Worm (Caenorhabditis elegans) whole organism, young adult: ENCODE results near the gene str-85.

Source experiments
- ZK185.1 ChIP-seq: sonication (generic microtip); optimal IDR thresholded peaks from 2 replicates; lab custom pipeline; 2016; ENCODE audit warnings: mild to moderate bottlenecking, missing genetic modification characterization, missing compliant biosample characterization; ENCODE audit not compliant: poor library complexity, severe bottlenecking
- hmg-20 ChIP-seq: fragments of 200-800 bp; sonication (Bioruptor generic); IDR thresholded peaks from 2 replicates; pipeline ENCODE4 v1.3.6; 2022; ENCODE audit warnings: missing genetic modification reagents, missing genetic modification characterization, missing compliant biosample characterization
- let-607 ChIP-seq, 2 experiments: fragments of 200-800 bp in 1 of 2; sonication (Bioruptor generic) in 1 of 2; sonication (generic microtip) in 1 of 2; optimal IDR thresholded peaks; 2 replicates each; lab custom pipeline; 2016 to 2018; ENCODE audit warnings: mild to moderate bottlenecking in 2 of 2, missing compliant biosample characterization in 2 of 2, missing genetic modification characterization in 2 of 2, moderate library complexity in 2 of 2, missing genotype in 1 of 2
- lin-35 ChIP-seq, 3 experiments: fragments of 150-350 bp in 2 of 3; sonication (generic microtip) in 1 of 3; optimal IDR thresholded peaks; 2 replicates each; lab custom pipeline; 2014 to 2018; ENCODE audit warnings: missing biosample characterization in 3 of 3, missing genetic modification characterization in 3 of 3, missing genetic modification reagents in 3 of 3
- lsy-27 ChIP-seq: sonication (generic microtip); optimal IDR thresholded peaks from 2 replicates; lab custom pipeline; 2017; ENCODE audit warnings: missing genetic modification characterization, mild to moderate bottlenecking, missing compliant biosample characterization, antibody characterized with exemption, missing genotype, borderline replicate concordance; ENCODE audit not compliant: insufficient read depth
- nfya-1 ChIP-seq: sonication (generic microtip); optimal IDR thresholded peaks from 2 replicates; lab custom pipeline; 2017; ENCODE audit warnings: antibody characterized with exemption, missing compliant biosample characterization, missing genetic modification characterization, borderline replicate concordance; ENCODE audit not compliant: insufficient read depth
- ztf-6 ChIP-seq: fragments of 200-800 bp; sonication (Bioruptor generic); IDR thresholded peaks from 2 replicates; pipeline ENCODE4 v1.3.6; 2022; ENCODE audit warnings: missing genetic modification reagents, missing genetic modification characterization, missing compliant biosample characterization

- TF ChIP-seq ZK185.1 (tag; lab: Kevin White, UChicago) (no peak), lin-35 (GFP tag; optimal IDR thresholded peaks at IDR 0.05; lab: Kevin White, UChicago) (no peak), ztf-6 (GFP tag; lab: Robert Waterston, UW) (no peak), let-607 (tag; optimal IDR thresholded peaks at IDR 0.05; lab: Kevin White, UChicago) (no peak), nfya-1 (tag; lab: Kevin White, UChicago) (no peak), hmg-20 (no peak), lsy-27 (tag; lab: Kevin White, UChicago) (no peak)
Observed at ce11 chrV:8972271-8972670, 13.4 kb downstream of the str-85 start, which contains the start of gene nhr-195.
